Fruit fly (Drosophila melanogaster) whole organism, embryonic: ENCODE measurements around the gene CG15877.

Experiments
- Ada2b ChIP-seq: fragments of 200-800 bp; sonication (Bioruptor generic); IDR thresholded peaks from 2 replicates; pipeline ENCODE4 v1.3.6; 2022; ENCODE audit warnings: missing biosample characterization, missing genetic modification characterization
- Awh ChIP-seq: fragments of 200-800 bp; sonication (Bioruptor generic); IDR thresholded peaks from 2 replicates; pipeline ENCODE4, ENCODE4 v1.3.6; 2022; ENCODE audit warnings: missing biosample characterization, missing genetic modification characterization
- CG10366 ChIP-seq: fragments of 200-800 bp; sonication (Bioruptor generic); IDR thresholded peaks from 2 replicates; pipeline ENCODE4 v1.3.6; 2022; ENCODE audit warnings: missing biosample characterization, missing genetic modification characterization
- CG10959 ChIP-seq: fragments of 200-800 bp; sonication (Bioruptor generic); IDR thresholded peaks from 2 replicates; pipeline ENCODE4 v1.3.6; 2022; ENCODE audit warnings: missing biosample characterization, missing genetic modification characterization
- CG10979 ChIP-seq: fragments of 200-800 bp; sonication (Bioruptor generic); optimal IDR thresholded peaks from 2 replicates; lab custom pipeline; 2018; ENCODE audit warnings: missing biosample characterization, mild to moderate bottlenecking, missing genetic modification characterization, moderate library complexity
- CG11085 ChIP-seq: fragments of 200-800 bp; sonication (Bioruptor generic); IDR thresholded peaks from 2 replicates; pipeline ENCODE4 v1.3.6; 2022; ENCODE audit warnings: missing biosample characterization, missing genetic modification characterization
- CG11504 ChIP-seq: fragments of 200-800 bp; sonication (Bioruptor generic); optimal IDR thresholded peaks from 3 replicates; lab custom pipeline; 2019; ENCODE audit warnings: missing biosample characterization, mild to moderate bottlenecking, missing genetic modification characterization, moderate library complexity
- CG12769 ChIP-seq: fragments of 200-800 bp; sonication (Bioruptor generic); optimal IDR thresholded peaks from 2 replicates; lab custom pipeline; 2019; ENCODE audit warnings: missing biosample characterization, mild to moderate bottlenecking, missing genetic modification characterization, moderate library complexity
- CG13296 ChIP-seq: fragments of 200-800 bp; sonication (Bioruptor generic); optimal IDR thresholded peaks from 3 replicates; lab custom pipeline; 2018; ENCODE audit warnings: missing biosample characterization, mild to moderate bottlenecking, missing genetic modification characterization
- CG13624 ChIP-seq: fragments of 200-800 bp; sonication (Bioruptor generic); optimal IDR thresholded peaks from 2 replicates; lab custom pipeline; 2016; ENCODE audit warnings: missing biosample characterization, missing genetic modification characterization
- CG13894 ChIP-seq: fragments of 200-800 bp; sonication (Bioruptor generic); optimal IDR thresholded peaks from 3 replicates; lab custom pipeline; 2018; ENCODE audit warnings: missing biosample characterization, mild to moderate bottlenecking, missing genetic modification characterization, moderate library complexity
- CG15514 ChIP-seq: fragments of 200-800 bp; sonication (Bioruptor generic); optimal IDR thresholded peaks from 3 replicates; lab custom pipeline; 2017; ENCODE audit warnings: missing biosample characterization, missing genetic modification characterization, mild to moderate bottlenecking, moderate library complexity, missing genetic modification reagents
- CG17359 ChIP-seq: fragments of 200-800 bp; sonication (Bioruptor generic); optimal IDR thresholded peaks from 3 replicates; lab custom pipeline; 2018; ENCODE audit warnings: missing biosample characterization, mild to moderate bottlenecking, missing genetic modification characterization, moderate library complexity
- CG17385 ChIP-seq: fragments of 200-800 bp; sonication (Bioruptor generic); optimal IDR thresholded peaks from 3 replicates; lab custom pipeline; 2018; ENCODE audit warnings: missing biosample characterization, mild to moderate bottlenecking, missing genetic modification characterization
- CG17612 ChIP-seq: fragments of 200-800 bp; sonication (Bioruptor generic); IDR thresholded peaks from 2 replicates; pipeline ENCODE4 v1.3.6; 2022; ENCODE audit warnings: missing biosample characterization, missing genetic modification characterization
- CG2129 ChIP-seq: fragments of 200-800 bp; sonication (Bioruptor generic); IDR thresholded peaks from 2 replicates; pipeline ENCODE4 v1.3.6; 2022; ENCODE audit warnings: missing biosample characterization, missing genetic modification characterization; ENCODE audit not compliant: partially characterized antibody
- CG2875 ChIP-seq: fragments of 200-800 bp; sonication (Bioruptor generic); optimal IDR thresholded peaks from 2 replicates; lab custom pipeline; 2017; ENCODE audit warnings: missing biosample characterization, mild to moderate bottlenecking, missing genetic modification characterization, missing genetic modification reagents
- CG43689 ChIP-seq: fragments of 200-800 bp; sonication (Bioruptor generic); IDR thresholded peaks from 2 replicates; pipeline ENCODE4 v1.3.6; 2022; ENCODE audit warnings: missing biosample characterization, missing genetic modification characterization
- CG4820 ChIP-seq: fragments of 200-800 bp; sonication (Bioruptor generic); optimal IDR thresholded peaks from 3 replicates; lab custom pipeline; 2016; ENCODE audit warnings: missing biosample characterization, missing genetic modification characterization
- CG6765 ChIP-seq: fragments of 200-800 bp; sonication (Bioruptor generic); optimal IDR thresholded peaks from 3 replicates; lab custom pipeline; 2017; ENCODE audit warnings: missing biosample characterization, mild to moderate bottlenecking, missing genetic modification characterization
- CG7271 ChIP-seq: fragments of 200-800 bp; sonication (Bioruptor generic); optimal IDR thresholded peaks from 2 replicates; lab custom pipeline; 2018; ENCODE audit warnings: missing biosample characterization, mild to moderate bottlenecking, missing genetic modification characterization, moderate library complexity
- CG7839 ChIP-seq: fragments of 200-800 bp; sonication (Bioruptor generic); optimal IDR thresholded peaks from 3 replicates; lab custom pipeline; 2018; ENCODE audit warnings: missing biosample characterization, mild to moderate bottlenecking, missing genetic modification characterization, moderate library complexity
- CG7963 ChIP-seq: fragments of 200-800 bp; sonication (Bioruptor generic); IDR thresholded peaks from 3 replicates; pipeline ENCODE4 v1.3.6; 2022; ENCODE audit warnings: missing biosample characterization, missing genetic modification characterization; ENCODE audit not compliant: partially characterized antibody
- CG7987 ChIP-seq: fragments of 200-800 bp; sonication (Bioruptor generic); optimal IDR thresholded peaks from 2 replicates; lab custom pipeline; 2018; ENCODE audit warnings: missing biosample characterization, mild to moderate bottlenecking, missing genetic modification characterization, moderate library complexity
- Ets65A ChIP-seq: fragments of 200-800 bp; sonication (Bioruptor generic); peaks from one replicate; lab custom pipeline; 2016; ENCODE audit warnings: missing biosample characterization, missing genetic modification characterization
- Med ChIP-seq: fragments of 200-800 bp; sonication (Bioruptor generic); peaks from one replicate; lab custom pipeline; 2016; ENCODE audit warnings: missing biosample characterization, missing genetic modification characterization, mild to moderate bottlenecking, inconsistent platforms, moderate library complexity
- Oli ChIP-seq: fragments of 200-800 bp; sonication (Bioruptor generic); optimal IDR thresholded peaks from 2 replicates; lab custom pipeline; 2018; ENCODE audit warnings: missing biosample characterization, mild to moderate bottlenecking, missing genetic modification characterization, moderate library complexity
- Pdp1 ChIP-seq, 2 experiments: fragments of 200-800 bp; sonication (Bioruptor generic); optimal IDR thresholded peaks; 3 replicates each; lab custom pipeline; 2016; ENCODE audit warnings: missing biosample characterization in 2 of 2, missing genetic modification characterization in 2 of 2, mild to moderate bottlenecking in 1 of 2, moderate library complexity in 1 of 2
- Ssrp ChIP-seq: fragments of 200-800 bp; sonication (Bioruptor generic); optimal IDR thresholded peaks from 2 replicates; lab custom pipeline; 2018; ENCODE audit warnings: missing biosample characterization, mild to moderate bottlenecking, missing genetic modification characterization, moderate library complexity
- abd-A ChIP-seq: fragments of 200-800 bp; sonication (Bioruptor generic); optimal IDR thresholded peaks from 3 replicates; lab custom pipeline; 2019; ENCODE audit warnings: missing biosample characterization, mild to moderate bottlenecking, missing genetic modification characterization, moderate library complexity
- ara ChIP-seq: fragments of 200-800 bp; sonication (Bioruptor generic); IDR thresholded peaks from 2 replicates; pipeline ENCODE4 v1.3.6; 2022; ENCODE audit warnings: missing biosample characterization, missing genetic modification characterization
- bbx ChIP-seq: fragments of 200-800 bp; sonication (Bioruptor generic); IDR thresholded peaks from 2 replicates; pipeline ENCODE4 v1.3.6; 2022; ENCODE audit warnings: missing biosample characterization, missing genetic modification characterization; ENCODE audit not compliant: partially characterized antibody
- dimm ChIP-seq: fragments of 200-800 bp; sonication (Bioruptor generic); IDR thresholded peaks from 2 replicates; pipeline ENCODE4 v1.3.6; 2022; ENCODE audit warnings: missing biosample characterization, missing genetic modification characterization
- dmrt11E ChIP-seq: fragments of 200-800 bp; sonication (Bioruptor generic); optimal IDR thresholded peaks from 3 replicates; lab custom pipeline; 2018; ENCODE audit warnings: missing biosample characterization, mild to moderate bottlenecking, missing genetic modification characterization, moderate library complexity
- fd3F ChIP-seq: fragments of 200-800 bp; sonication (Bioruptor generic); optimal IDR thresholded peaks from 2 replicates; lab custom pipeline; 2018; ENCODE audit warnings: missing biosample characterization, mild to moderate bottlenecking, missing genetic modification characterization, moderate library complexity
- fru ChIP-seq: fragments of >200 bp; optimal IDR thresholded peaks from 2 replicates; lab custom pipeline; 2017
- grau ChIP-seq: fragments of 200-800 bp; optimal IDR thresholded peaks from 3 replicates; lab custom pipeline; 2019; ENCODE audit warnings: missing biosample characterization, mild to moderate bottlenecking, missing genetic modification characterization, moderate library complexity
- hbn ChIP-seq: fragments of 200-800 bp; sonication (Bioruptor generic); IDR thresholded peaks from 2 replicates; pipeline ENCODE4 v1.3.6; 2022; ENCODE audit warnings: missing biosample characterization, missing genetic modification characterization; ENCODE audit not compliant: partially characterized antibody
- lilli ChIP-seq: fragments of 200-800 bp; sonication (Bioruptor generic); optimal IDR thresholded peaks from 3 replicates; lab custom pipeline; 2016; ENCODE audit warnings: missing biosample characterization, missing genetic modification characterization
- lmd ChIP-seq: fragments of 200-800 bp; sonication (Bioruptor generic); IDR thresholded peaks from 2 replicates; pipeline ENCODE4 v1.3.6; 2022; ENCODE audit warnings: missing biosample characterization, missing genetic modification characterization
- oc ChIP-seq: fragments of 200-800 bp; sonication (Bioruptor generic); optimal IDR thresholded peaks from 2 replicates; lab custom pipeline; 2018; ENCODE audit warnings: missing biosample characterization, mild to moderate bottlenecking, missing genetic modification characterization, moderate library complexity
- prd ChIP-seq, 3 experiments: fragments of >200 bp in 2 of 3; fragments of 200-800 bp in 1 of 3; sonication (Bioruptor generic) in 1 of 3; optimal IDR thresholded peaks in 2 of 3; IDR thresholded peaks in 1 of 3; 2 replicates in 2 of 3; 3 replicates in 1 of 3; pipeline versions ENCODE4 v1.3.6 to Lab custom; 2017 to 2022; ENCODE audit warnings: missing biosample characterization in 1 of 3, missing genetic modification characterization in 1 of 3
- row ChIP-seq: fragments of 200-800 bp; sonication (Bioruptor generic); IDR thresholded peaks from 3 replicates; pipeline ENCODE4 v1.3.6; 2022; ENCODE audit warnings: missing biosample characterization, missing genetic modification characterization
- sens ChIP-seq: fragments of 200-800 bp; sonication (Bioruptor generic); peaks from one replicate; lab custom pipeline; 2016; ENCODE audit warnings: missing biosample characterization, missing genetic modification characterization
- tap ChIP-seq: fragments of 200-800 bp; optimal IDR thresholded peaks from 3 replicates; lab custom pipeline; 2019; ENCODE audit warnings: missing biosample characterization, mild to moderate bottlenecking, missing genetic modification characterization, moderate library complexity
- tin ChIP-seq: fragments of 200-800 bp; sonication (Bioruptor generic); optimal IDR thresholded peaks from 3 replicates; lab custom pipeline; 2016; ENCODE audit warnings: missing biosample characterization, missing genetic modification characterization

Gene CG15877

dm6 chr3L:2424094-2424493, 46.7 kb upstream of the CG15877 start:
- no peak for TF ChIP-seq Oli (tag; lab: Kevin White, UChicago)
- TF ChIP-seq prd (optimal IDR thresholded peaks at IDR 0.05; lab: Kevin White, UChicago), result no peak
- 0 out of 3 replicates have a peak, but pooled peaks have one; percentile 13 for TF ChIP-seq prd (GFP tag; IDR thresholded peaks at IDR 0.05; lab: Robert Waterston, UW)
- TF ChIP-seq tin, result no peak
- TF ChIP-seq Med (GFP tag; lab: Kevin White, UChicago), result peak; percentile 15
- no peak for TF ChIP-seq CG12769 (tag; lab: Kevin White, UChicago)
- TF ChIP-seq grau (tag; lab: Kevin White, UChicago), result peak; percentile 9
- TF ChIP-seq CG2129 (GFP tag; lab: Robert Waterston, UW), result no peak
- no peak for TF ChIP-seq CG6765 (GFP tag; lab: Kevin White, UChicago)
- no peak for TF ChIP-seq tap (tag; lab: Kevin White, UChicago)
- peak; percentile 69 for TF ChIP-seq Ets65A (GFP tag; lab: Kevin White, UChicago)

DNA sequence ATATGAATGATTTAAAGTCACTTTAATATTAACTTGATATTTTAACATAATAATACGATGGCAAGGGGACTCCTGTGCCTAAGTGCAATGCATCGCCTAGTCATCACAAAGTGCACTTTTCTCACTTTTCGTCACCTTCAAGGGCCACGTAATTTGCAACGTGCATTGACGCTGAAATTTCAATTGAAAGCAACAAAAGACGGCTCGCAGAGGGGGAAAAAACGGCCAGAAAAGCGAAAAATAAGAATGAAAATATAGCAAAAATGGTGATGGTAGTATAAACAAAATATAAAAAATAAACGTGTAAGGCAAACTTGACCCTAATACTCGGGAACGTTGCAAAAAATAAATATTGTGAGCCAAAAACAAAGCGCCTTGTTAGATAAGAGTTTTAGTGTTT, 46.2 kb upstream of the CG15877 start:
- TF ChIP-seq lmd (GFP tag; lab: Robert Waterston, UW), result no peak
- TF ChIP-seq CG11085 (GFP tag; lab: Robert Waterston, UW), result no peak
- TF ChIP-seq CG43689 (GFP tag; lab: Robert Waterston, UW), result no peak
- no peak for TF ChIP-seq CG13296 (GFP tag; lab: Kevin White, UChicago)
- no peak for TF ChIP-seq ara (GFP tag; lab: Robert Waterston, UW)
- no peak for TF ChIP-seq CG7987 (GFP tag; lab: Kevin White, UChicago)
- TF ChIP-seq CG7963, result no peak
- TF ChIP-seq CG7839 (tag; lab: Kevin White, UChicago), result no peak

DNA sequence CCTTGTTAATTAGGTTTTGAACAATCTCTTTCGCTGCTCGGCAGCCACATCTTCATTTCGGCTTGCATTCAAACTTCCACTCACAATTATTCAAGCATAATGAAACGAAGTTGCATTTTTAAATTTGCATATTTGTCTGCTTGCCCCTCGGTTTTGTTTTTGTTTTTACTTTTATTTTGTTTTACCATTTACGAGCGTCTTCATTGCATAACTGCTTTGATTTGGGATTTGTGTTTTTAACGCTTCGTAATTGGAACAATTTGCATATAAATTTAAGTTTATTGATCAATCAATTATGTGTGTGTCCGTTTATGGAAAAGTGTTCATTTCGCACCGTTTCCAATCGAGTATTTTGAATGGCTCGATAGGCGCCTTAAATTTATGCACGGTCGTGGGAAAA, 45.4 kb upstream of the CG15877 start:
- TF ChIP-seq abd-A (tag; lab: Kevin White, UChicago) (peak; percentile 79), oc (tag; lab: Kevin White, UChicago) (peak; percentile 9), CG7271 (tag; lab: Kevin White, UChicago) (no peak), CG15514 (GFP tag; lab: Kevin White, UChicago) (peak; percentile 17), Awh (GFP tag; lab: Robert Waterston, UW) (0 out of 2 replicates have a peak, but pooled peaks have one; percentile 48), Pdp1 (GFP tag; optimal IDR thresholded peaks at IDR 0.05; lab: Kevin White, UChicago) (peak in 1 of 2 experiments; percentile 66), CG10366 (GFP tag; lab: Robert Waterston, UW) (no peak)

dm6 chr3L:2421138-2421537, 43.8 kb upstream of the CG15877 start:
- TF ChIP-seq CG17359 (tag; lab: Kevin White, UChicago) (peak; percentile 1), dimm (GFP tag; lab: Robert Waterston, UW) (no peak), row (peak; percentile 32; the same call in 1 of the 3 replicates), CG10959 (no peak), CG13624 (no peak), lmd (GFP tag; lab: Robert Waterston, UW) (no peak), CG11504 (tag; lab: Kevin White, UChicago) (peak; percentile 18), CG10979 (tag; lab: Kevin White, UChicago) (no peak), sens (GFP tag; lab: Kevin White, UChicago) (peak; percentile 36), CG17612 (GFP tag; lab: Robert Waterston, UW) (no peak), fru (lab: Kevin White, UChicago) (no peak), Ssrp (tag; lab: Kevin White, UChicago) (no peak), CG17385 (GFP tag; lab: Kevin White, UChicago) (no peak), oc (tag; lab: Kevin White, UChicago) (no peak), Ada2b (GFP tag; lab: Robert Waterston, UW) (no peak), hbn (GFP tag; lab: Robert Waterston, UW) (no peak), dmrt11E (tag; lab: Kevin White, UChicago) (no peak), CG2875 (GFP tag; lab: Kevin White, UChicago) (no peak), CG4820 (GFP tag; lab: Kevin White, UChicago) (no peak), lilli (GFP tag; lab: Kevin White, UChicago) (no peak), CG13894 (tag; lab: Kevin White, UChicago) (peak; percentile 4), fd3F (GFP tag; lab: Kevin White, UChicago) (no peak), bbx (GFP tag; lab: Robert Waterston, UW) (no peak)
